Worm (Caenorhabditis elegans) whole organism, L2 larva: ENCODE measurements around the gene let-756.

ENCODE experiments used
- C34F6.9 ChIP-seq: fragments of 150-350 bp; optimal IDR thresholded peaks from 2 replicates; lab custom pipeline; 2014; ENCODE audit warnings: missing biosample characterization, missing genetic modification characterization
- F13H6.1 ChIP-seq: sonication (generic microtip); optimal IDR thresholded peaks from 2 replicates; lab custom pipeline; 2016; ENCODE audit warnings: missing genetic modification characterization, missing compliant biosample characterization
- R02D3.7 ChIP-seq: fragments of 150-350 bp; optimal IDR thresholded peaks from 2 replicates; lab custom pipeline; 2014; ENCODE audit warnings: missing biosample characterization, missing genetic modification characterization
- Y55F3AM.14 ChIP-seq: fragments of 200-800 bp; sonication (Bioruptor generic); optimal IDR thresholded peaks from 2 replicates; lab custom pipeline; 2018; ENCODE audit warnings: mild to moderate bottlenecking, missing genetic modification characterization, missing compliant biosample characterization
- ZK546.5 ChIP-seq: sonication (generic microtip); optimal IDR thresholded peaks from 2 replicates; lab custom pipeline; 2017; ENCODE audit warnings: missing biosample characterization, missing genetic modification characterization
- alr-1 ChIP-seq: fragments of 150-350 bp; optimal IDR thresholded peaks from 2 replicates; lab custom pipeline; 2014; ENCODE audit warnings: missing biosample characterization, missing genetic modification characterization
- aly-2 ChIP-seq: fragments of 150-350 bp; optimal IDR thresholded peaks from 2 replicates; lab custom pipeline; 2014; ENCODE audit warnings: missing biosample characterization, missing genetic modification characterization
- ama-1 ChIP-seq: fragments of 150-350 bp; optimal IDR thresholded peaks from 2 replicates; lab custom pipeline; 2018; ENCODE audit warnings: inconsistent platforms
- blmp-1 ChIP-seq: sonication (generic microtip); optimal IDR thresholded peaks from 2 replicates; lab custom pipeline; 2017; ENCODE audit warnings: missing genetic modification characterization, mild to moderate bottlenecking, missing compliant biosample characterization, antibody characterized with exemption, moderate library complexity; ENCODE audit not compliant: insufficient read depth
- ceh-16 ChIP-seq: fragments of 150-350 bp; optimal IDR thresholded peaks from 2 replicates; lab custom pipeline; 2014; ENCODE audit warnings: missing biosample characterization, missing genetic modification characterization
- ceh-82 ChIP-seq: fragments of 150-350 bp; optimal IDR thresholded peaks from 2 replicates; lab custom pipeline; 2014; ENCODE audit warnings: missing biosample characterization, missing genetic modification characterization
- crh-2 ChIP-seq: sonication (generic microtip); optimal IDR thresholded peaks from 2 replicates; lab custom pipeline; 2017; ENCODE audit warnings: missing biosample characterization, missing genetic modification characterization
- dmd-4 ChIP-seq: sonication (generic microtip); optimal IDR thresholded peaks from 2 replicates; lab custom pipeline; 2017; ENCODE audit warnings: missing biosample characterization, missing genetic modification characterization
- egl-27 ChIP-seq: sonication (generic microtip); optimal IDR thresholded peaks from 3 replicates; lab custom pipeline; 2017; ENCODE audit warnings: missing biosample characterization, missing genetic modification reagents, missing genetic modification characterization
- elt-3 ChIP-seq: sonication (generic microtip); optimal IDR thresholded peaks from 2 replicates; lab custom pipeline; 2017; ENCODE audit warnings: missing biosample characterization, missing genetic modification characterization
- fos-1 ChIP-seq: fragments of 150-350 bp; optimal IDR thresholded peaks from 2 replicates; lab custom pipeline; 2014; ENCODE audit warnings: missing biosample characterization, missing genetic modification characterization
- gmeb-1 ChIP-seq: fragments of 150-350 bp; optimal IDR thresholded peaks from 2 replicates; lab custom pipeline; 2014; ENCODE audit warnings: missing biosample characterization, missing genetic modification characterization
- lin-11 ChIP-seq: fragments of 150-350 bp; sonication (generic microtip); optimal IDR thresholded peaks from 2 replicates; lab custom pipeline; 2014; ENCODE audit warnings: missing biosample characterization, missing genetic modification characterization, inconsistent platforms, mixed read lengths
- lin-13 ChIP-seq: fragments of 150-350 bp; optimal IDR thresholded peaks from 2 replicates; lab custom pipeline; 2014; ENCODE audit warnings: missing biosample characterization, missing genetic modification reagents, missing genetic modification characterization
- lsy-2 ChIP-seq, 2 experiments: fragments of 150-350 bp in 1 of 2; sonication (generic microtip) in 1 of 2; optimal IDR thresholded peaks; 2 replicates each; lab custom pipeline; 2014 to 2017; ENCODE audit warnings: missing biosample characterization in 2 of 2, missing genetic modification characterization in 2 of 2
- mab-5 ChIP-seq: fragments of 150-350 bp; optimal IDR thresholded peaks from 2 replicates; lab custom pipeline; 2014; ENCODE audit warnings: missing biosample characterization, missing genetic modification characterization
- mbf-1 ChIP-seq: sonication (generic microtip); optimal IDR thresholded peaks from 2 replicates; lab custom pipeline; 2017; ENCODE audit warnings: missing biosample characterization, missing genetic modification characterization
- mdl-1 ChIP-seq, 2 experiments: fragments of 150-350 bp in 1 of 2; sonication (generic microtip) in 1 of 2; optimal IDR thresholded peaks; 2 replicates each; lab custom pipeline; 2017; ENCODE audit warnings: missing biosample characterization in 2 of 2, missing genetic modification characterization in 2 of 2
- nhr-10 ChIP-seq: sonication (generic microtip); optimal IDR thresholded peaks from 2 replicates; lab custom pipeline; 2017; ENCODE audit warnings: missing biosample characterization, missing genetic modification characterization
- nhr-12 ChIP-seq: fragments of 150-350 bp; optimal IDR thresholded peaks from 2 replicates; lab custom pipeline; 2014; ENCODE audit warnings: missing biosample characterization, missing genetic modification characterization
- nhr-129 ChIP-seq: fragments of 150-350 bp; optimal IDR thresholded peaks from 2 replicates; lab custom pipeline; 2014; ENCODE audit warnings: missing biosample characterization, missing genetic modification characterization
- nhr-21 ChIP-seq: fragments of 150-350 bp; optimal IDR thresholded peaks from 2 replicates; lab custom pipeline; 2014; ENCODE audit warnings: missing biosample characterization, missing genetic modification characterization
- nhr-23 ChIP-seq: fragments of 150-350 bp; optimal IDR thresholded peaks from 2 replicates; lab custom pipeline; 2014; ENCODE audit warnings: missing biosample characterization, missing genetic modification reagents, missing genetic modification characterization
- nhr-237 ChIP-seq: fragments of 150-350 bp; optimal IDR thresholded peaks from 2 replicates; lab custom pipeline; 2014; ENCODE audit warnings: missing biosample characterization, missing genetic modification characterization
- nhr-25 ChIP-seq: fragments of 150-350 bp; sonication (generic microtip); optimal IDR thresholded peaks from 3 replicates; lab custom pipeline; 2014; ENCODE audit warnings: missing biosample characterization, missing genetic modification characterization
- nhr-77 ChIP-seq: fragments of 150-350 bp; optimal IDR thresholded peaks from 2 replicates; lab custom pipeline; 2014; ENCODE audit warnings: missing biosample characterization, missing genetic modification characterization
- peb-1 ChIP-seq: fragments of 150-350 bp; optimal IDR thresholded peaks from 2 replicates; lab custom pipeline; 2014; ENCODE audit warnings: missing biosample characterization, missing genetic modification characterization
- sem-4 ChIP-seq: fragments of 150-350 bp; optimal IDR thresholded peaks from 2 replicates; lab custom pipeline; 2014; ENCODE audit warnings: missing biosample characterization, missing genetic modification reagents, missing genetic modification characterization
- skn-1 ChIP-seq: sonication (generic microtip); optimal IDR thresholded peaks from 2 replicates; lab custom pipeline; 2017; ENCODE audit warnings: missing biosample characterization, missing genetic modification characterization
- sma-3 ChIP-seq: sonication (generic microtip); optimal IDR thresholded peaks from 2 replicates; lab custom pipeline; 2016; ENCODE audit warnings: missing genetic modification reagents, missing genetic modification characterization, missing compliant biosample characterization
- sma-9 ChIP-seq, 2 experiments: fragments of 150-350 bp in 1 of 2; sonication (generic microtip) in 1 of 2; optimal IDR thresholded peaks; 2 replicates each; lab custom pipeline; 2014 to 2016; ENCODE audit warnings: missing genetic modification characterization in 2 of 2, mild to moderate bottlenecking in 1 of 2, missing biosample characterization in 1 of 2, missing compliant biosample characterization in 1 of 2, missing genetic modification reagents in 1 of 2, moderate library complexity in 1 of 2
- snpc-4 ChIP-seq: fragments of 150-350 bp; optimal IDR thresholded peaks from 2 replicates; lab custom pipeline; 2014; ENCODE audit warnings: missing biosample characterization, missing genetic modification characterization
- unc-39 ChIP-seq: fragments of 150-350 bp; optimal IDR thresholded peaks from 2 replicates; lab custom pipeline; 2014; ENCODE audit warnings: missing biosample characterization, missing genetic modification characterization
- unc-62 ChIP-seq: fragments of 150-350 bp; optimal IDR thresholded peaks from 2 replicates; lab custom pipeline; 2014; ENCODE audit warnings: missing biosample characterization, missing genetic modification reagents, missing genetic modification characterization
- zag-1 ChIP-seq: fragments of 150-350 bp; optimal IDR thresholded peaks from 2 replicates; lab custom pipeline; 2014; ENCODE audit warnings: missing biosample characterization, missing genetic modification characterization
- ztf-1 ChIP-seq: fragments of 200-800 bp; sonication (Bioruptor generic); conservative IDR thresholded peaks from 2 replicates; pipeline ENCODE4 v1.3.6; 2022; ENCODE audit warnings: missing genetic modification characterization, missing compliant biosample characterization
- ztf-4 ChIP-seq: fragments of 150-350 bp; optimal IDR thresholded peaks from 2 replicates; lab custom pipeline; 2014; ENCODE audit warnings: missing biosample characterization, missing genetic modification characterization

The let-756 gene

ce11 chrIII:6359171-6359854, 47.6 kb upstream of the let-756 start (continued):
- TF ChIP-seq nhr-23 (tag; lab: Kevin White, UChicago) = no peak
- no peak for TF ChIP-seq zag-1 (tag; lab: Kevin White, UChicago)
- TF ChIP-seq ztf-4 (tag; lab: Kevin White, UChicago) = no peak
- TF ChIP-seq R02D3.7 = no peak
- TF ChIP-seq nhr-25 (tag; lab: Kevin White, UChicago) = no peak
- no peak for TF ChIP-seq gmeb-1 (tag; lab: Kevin White, UChicago)
- TF ChIP-seq sma-9 (GFP tag; optimal IDR thresholded peaks at IDR 0.05; lab: Kevin White, UChicago) = peak; percentile 33
- no peak for TF ChIP-seq sma-9 (tag; optimal IDR thresholded peaks at IDR 0.05; lab: Kevin White, UChicago)

DNA sequence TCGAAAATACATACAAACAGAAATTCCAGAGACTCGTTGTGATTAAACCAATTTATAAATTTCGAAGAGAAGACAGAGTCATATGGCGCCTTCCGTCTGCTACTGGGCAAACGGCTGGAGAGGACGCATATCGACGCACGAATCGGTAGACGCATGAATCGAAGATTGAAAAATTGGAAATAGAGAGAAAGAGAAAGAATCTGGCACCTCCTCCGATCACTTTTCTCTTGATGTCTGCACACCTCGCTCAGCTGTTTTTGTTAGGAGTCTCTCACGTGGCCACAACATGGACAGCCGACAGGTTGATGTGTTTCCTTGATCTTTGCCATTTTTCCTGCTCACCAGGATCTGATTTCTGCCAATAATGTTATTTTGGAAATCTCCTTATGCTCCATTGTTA, 46.8 kb upstream of the let-756 start:
- no peak for TF ChIP-seq ama-1 (lab: Kevin White, UChicago)
- peak; percentile 34 for TF ChIP-seq nhr-25 (tag; lab: Kevin White, UChicago)
- TF ChIP-seq peb-1 (tag; lab: Kevin White, UChicago) = no peak
- peak; percentile 50 for TF ChIP-seq sem-4
- TF ChIP-seq blmp-1 (tag; lab: Kevin White, UChicago) = peak; percentile 31
- no peak for TF ChIP-seq unc-62 (GFP tag; lab: Kevin White, UChicago)
- TF ChIP-seq lsy-2 (tag; optimal IDR thresholded peaks at IDR 0.05; lab: Kevin White, UChicago) = peak in 1 of 2 experiments; percentile 23
- TF ChIP-seq mdl-1 (tag; optimal IDR thresholded peaks at IDR 0.05; lab: Kevin White, UChicago) = peak in 1 of 2 experiments; percentile 1
- peak; percentile 74 for TF ChIP-seq nhr-129 (tag; lab: Kevin White, UChicago)
- no peak for TF ChIP-seq ceh-82
- TF ChIP-seq nhr-237 (tag; lab: Kevin White, UChicago) = no peak
- no peak for TF ChIP-seq ceh-16 (tag; lab: Kevin White, UChicago)
- TF ChIP-seq sma-9 (GFP tag; optimal IDR thresholded peaks at IDR 0.05; lab: Kevin White, UChicago) = peak; percentile 83
- TF ChIP-seq sma-9 (tag; optimal IDR thresholded peaks at IDR 0.05; lab: Kevin White, UChicago) = no peak
- TF ChIP-seq mab-5 (tag; lab: Kevin White, UChicago) = peak; percentile 8
- TF ChIP-seq elt-3 (tag; lab: Kevin White, UChicago) = no peak
- TF ChIP-seq dmd-4 (tag; lab: Kevin White, UChicago) = no peak
- TF ChIP-seq lin-11 (tag; lab: Kevin White, UChicago) = no peak
- TF ChIP-seq F13H6.1 (tag; lab: Kevin White, UChicago) = peak; percentile 30
- TF ChIP-seq C34F6.9 (tag; lab: Kevin White, UChicago) = peak; percentile 47
- no peak for TF ChIP-seq fos-1 (tag; lab: Kevin White, UChicago)
- no peak for TF ChIP-seq nhr-10 (tag; lab: Kevin White, UChicago)
- no peak for TF ChIP-seq mbf-1
- TF ChIP-seq, all 48 proteins: peak for 10

DNA sequence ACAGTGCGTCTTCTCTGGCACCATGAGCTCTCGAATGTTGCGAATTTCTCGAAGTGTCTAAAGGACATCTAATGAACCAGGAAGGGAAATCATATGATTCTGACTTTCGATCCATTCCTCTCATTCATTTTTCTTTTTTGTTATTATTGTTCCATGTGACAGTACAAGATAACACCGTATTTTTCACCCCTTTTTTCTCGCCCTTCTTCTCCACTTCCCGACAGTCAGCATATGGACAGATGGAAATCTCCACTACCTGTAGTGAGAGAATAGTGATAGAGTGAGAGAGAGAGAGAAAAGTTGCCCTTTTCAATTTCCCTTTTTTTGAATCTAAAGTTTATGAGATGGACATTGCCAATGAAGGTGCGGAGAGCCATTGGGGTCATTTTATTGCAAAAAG, 46.1 kb upstream of the let-756 start:
- TF ChIP-seq lin-11 (tag; lab: Kevin White, UChicago) (no peak), lsy-2 (tag; optimal IDR thresholded peaks at IDR 0.05; lab: Kevin White, UChicago) (peak in 1 of 2 experiments; percentile 35), nhr-25 (tag; lab: Kevin White, UChicago) (peak; percentile 42), sma-3 (peak; percentile 16), ZK546.5 (tag; lab: Kevin White, UChicago) (no peak), ama-1 (lab: Kevin White, UChicago) (no peak), zag-1 (tag; lab: Kevin White, UChicago) (no peak), sma-9 (GFP tag; optimal IDR thresholded peaks at IDR 0.05; lab: Kevin White, UChicago) (peak; percentile 73), sma-9 (tag; optimal IDR thresholded peaks at IDR 0.05; lab: Kevin White, UChicago) (no peak), alr-1 (no peak), mdl-1 (tag; optimal IDR thresholded peaks at IDR 0.05; lab: Kevin White, UChicago) (peak in 1 of 2 experiments; percentile 24), sem-4 (no peak), nhr-129 (tag; lab: Kevin White, UChicago) (peak; percentile 73), egl-27 (tag; lab: Kevin White, UChicago) (peak; percentile 24), mab-5 (tag; lab: Kevin White, UChicago) (no peak), nhr-12 (tag; lab: Kevin White, UChicago) (no peak), nhr-21 (tag; lab: Kevin White, UChicago) (peak; percentile 41), blmp-1 (tag; lab: Kevin White, UChicago) (peak; percentile 89)

ce11 chrIII:6361560-6361959, 45.4 kb upstream of the let-756 start:
- TF ChIP-seq unc-39 (tag; lab: Kevin White, UChicago) (no peak), nhr-237 (tag; lab: Kevin White, UChicago) (no peak), nhr-10 (tag; lab: Kevin White, UChicago) (no peak), F13H6.1 (tag; lab: Kevin White, UChicago) (peak; percentile 15), aly-2 (tag; lab: Kevin White, UChicago) (no peak), Y55F3AM.14 (GFP tag; lab: Kevin White, UChicago) (no peak), fos-1 (tag; lab: Kevin White, UChicago) (peak; percentile 78), crh-2 (tag; lab: Kevin White, UChicago) (peak; percentile 53), lin-13 (GFP tag; lab: Kevin White, UChicago) (no peak), ztf-1 (GFP tag; lab: Robert Waterston, UW) (no peak), dmd-4 (tag; lab: Kevin White, UChicago) (no peak), lsy-2 (tag; optimal IDR thresholded peaks at IDR 0.05; lab: Kevin White, UChicago) (no peak), C34F6.9 (tag; lab: Kevin White, UChicago) (no peak), egl-27 (tag; lab: Kevin White, UChicago) (no peak), nhr-12 (tag; lab: Kevin White, UChicago) (no peak), peb-1 (tag; lab: Kevin White, UChicago) (no peak), nhr-77 (tag; lab: Kevin White, UChicago) (no peak), blmp-1 (tag; lab: Kevin White, UChicago) (no peak), nhr-23 (tag; lab: Kevin White, UChicago) (no peak), R02D3.7 (no peak), nhr-25 (tag; lab: Kevin White, UChicago) (no peak), skn-1 (tag; lab: Kevin White, UChicago) (peak; percentile 58), snpc-4 (tag; lab: Kevin White, UChicago) (no peak), ceh-16 (tag; lab: Kevin White, UChicago) (no peak), ztf-4 (tag; lab: Kevin White, UChicago) (no peak)
